Fruit fly (Drosophila melanogaster) whole organism, embryonic: ENCODE data around the gene CG42240.
A peak's percentile ranks its signal among the peaks of the same experiment; 100 is the strongest.

Experiments
- Aef1 ChIP-seq: fragments of 200-800 bp; sonication (Bioruptor generic); IDR thresholded peaks from 3 replicates; pipeline ENCODE4 v1.3.6; 2022; ENCODE audit warnings: missing biosample characterization, missing genetic modification characterization
- Asciz ChIP-seq: fragments of 200-800 bp; sonication (Bioruptor generic); optimal IDR thresholded peaks from 2 replicates; lab custom pipeline; 2017; ENCODE audit warnings: missing biosample characterization, mild to moderate bottlenecking, missing genetic modification characterization, missing genetic modification reagents
- CG10565 ChIP-seq: fragments of 200-800 bp; sonication (Bioruptor generic); optimal IDR thresholded peaks from 3 replicates; lab custom pipeline; 2016; ENCODE audit warnings: missing biosample characterization, mild to moderate bottlenecking, missing genetic modification characterization
- CG11398 ChIP-seq: fragments of 200-800 bp; sonication (Bioruptor generic); optimal IDR thresholded peaks from 2 replicates; lab custom pipeline; 2016; ENCODE audit warnings: missing biosample characterization, missing genetic modification characterization
- CG11723 ChIP-seq: fragments of 200-800 bp; sonication (Bioruptor generic); optimal IDR thresholded peaks from 2 replicates; lab custom pipeline; 2017; ENCODE audit warnings: missing biosample characterization, mild to moderate bottlenecking, missing genetic modification characterization
- CG12219 ChIP-seq: fragments of 200-800 bp; sonication (Bioruptor generic); optimal IDR thresholded peaks from 3 replicates; lab custom pipeline; 2018; ENCODE audit warnings: missing biosample characterization, mild to moderate bottlenecking, missing genetic modification characterization
- CG13775 ChIP-seq: fragments of 200-800 bp; sonication (Bioruptor generic); optimal IDR thresholded peaks from 3 replicates; lab custom pipeline; 2017; ENCODE audit warnings: missing biosample characterization, mild to moderate bottlenecking, missing genetic modification characterization
- CG17829 ChIP-seq: fragments of 200-800 bp; optimal IDR thresholded peaks from 2 replicates; lab custom pipeline; 2019; ENCODE audit warnings: missing biosample characterization, mild to moderate bottlenecking, missing genetic modification characterization, moderate library complexity
- CG1792 ChIP-seq: fragments of 200-800 bp; sonication (Bioruptor generic); optimal IDR thresholded peaks from 2 replicates; lab custom pipeline; 2016; ENCODE audit warnings: missing biosample characterization, missing genetic modification characterization
- CG18011 ChIP-seq: fragments of 200-800 bp; sonication (Bioruptor generic); optimal IDR thresholded peaks from 2 replicates; lab custom pipeline; 2017; ENCODE audit warnings: missing biosample characterization, missing genetic modification characterization, mild to moderate bottlenecking, moderate library complexity, missing genotype
- CG30431 ChIP-seq: fragments of 200-800 bp; sonication (Bioruptor generic); optimal IDR thresholded peaks from 2 replicates; lab custom pipeline; 2017; ENCODE audit warnings: missing biosample characterization, missing genetic modification characterization
- CG3726 ChIP-seq: fragments of 200-800 bp; sonication (Bioruptor generic); IDR thresholded peaks from 3 replicates; pipeline ENCODE4, ENCODE4 v1.3.6; 2022; ENCODE audit warnings: missing biosample characterization, missing genetic modification characterization
- CG42726 ChIP-seq: fragments of 200-800 bp; sonication (Bioruptor generic); IDR thresholded peaks from 2 replicates; pipeline ENCODE4 v1.3.6; 2022; ENCODE audit warnings: missing biosample characterization, missing genetic modification characterization; ENCODE audit not compliant: partially characterized antibody
- CG7839 ChIP-seq: fragments of 200-800 bp; sonication (Bioruptor generic); optimal IDR thresholded peaks from 3 replicates; lab custom pipeline; 2018; ENCODE audit warnings: missing biosample characterization, mild to moderate bottlenecking, missing genetic modification characterization, moderate library complexity
- CG8290 ChIP-seq, 3 experiments: fragments of 200-800 bp; sonication (Bioruptor generic); optimal IDR thresholded peaks; 2 replicates each; lab custom pipeline; 2016 to 2019; ENCODE audit warnings: missing biosample characterization in 3 of 3, missing genetic modification characterization in 3 of 3, mild to moderate bottlenecking in 2 of 3, moderate library complexity in 1 of 3
- CG8478 ChIP-seq: fragments of >200 bp; optimal IDR thresholded peaks from 2 replicates; lab custom pipeline; 2018
- CG9215 ChIP-seq: fragments of 200-800 bp; sonication (Bioruptor generic); IDR thresholded peaks from 2 replicates; pipeline ENCODE4 v1.3.6; 2022; ENCODE audit warnings: missing biosample characterization, missing genetic modification characterization
- CHES-1-like ChIP-seq: fragments of 200-800 bp; sonication (Bioruptor generic); optimal IDR thresholded peaks from 2 replicates; lab custom pipeline; 2016; ENCODE audit warnings: missing biosample characterization, missing genetic modification characterization
- Drgx ChIP-seq: fragments of 200-800 bp; sonication (Bioruptor generic); IDR thresholded peaks from 2 replicates; pipeline ENCODE4 v1.3.6; 2022; ENCODE audit warnings: missing biosample characterization, missing genetic modification characterization
- Ets97D ChIP-seq: fragments of 200-800 bp; sonication (Bioruptor generic); optimal IDR thresholded peaks from 3 replicates; lab custom pipeline; 2016; ENCODE audit warnings: missing biosample characterization, missing genetic modification characterization
- GATAe ChIP-seq: fragments of 200-800 bp; sonication (Bioruptor generic); conservative IDR thresholded peaks from 2 replicates; pipeline ENCODE4 v1.3.6; 2022; ENCODE audit warnings: missing biosample characterization, missing genetic modification characterization
- HmgD ChIP-seq: fragments of 200-800 bp; sonication (Bioruptor generic); optimal IDR thresholded peaks from 3 replicates; lab custom pipeline; 2016; ENCODE audit warnings: missing biosample characterization, missing genetic modification characterization
- MTF-1 ChIP-seq: fragments of 200-800 bp; sonication (Bioruptor generic); optimal IDR thresholded peaks from 2 replicates; lab custom pipeline; 2018; ENCODE audit warnings: missing biosample characterization, mild to moderate bottlenecking, missing genetic modification characterization, borderline replicate concordance
- Myb ChIP-seq: fragments of 200-800 bp; sonication (Bioruptor generic); optimal IDR thresholded peaks from 2 replicates; lab custom pipeline; 2016; ENCODE audit warnings: missing biosample characterization, missing genetic modification characterization
- Nf-YC ChIP-seq: fragments of 200-800 bp; optimal IDR thresholded peaks from 3 replicates; lab custom pipeline; 2019; ENCODE audit warnings: missing biosample characterization, mild to moderate bottlenecking, missing genetic modification characterization, moderate library complexity
- NfI ChIP-seq: fragments of 200-800 bp; sonication (Bioruptor generic); optimal IDR thresholded peaks from 3 replicates; lab custom pipeline; 2018; ENCODE audit warnings: missing biosample characterization, mild to moderate bottlenecking, missing genetic modification characterization, moderate library complexity
- Rx ChIP-seq: fragments of 200-800 bp; sonication (Bioruptor generic); IDR thresholded peaks from 2 replicates; pipeline ENCODE4 v1.3.6; 2022; ENCODE audit warnings: missing biosample characterization, missing genetic modification characterization
- Trl ChIP-seq, 3 experiments: fragments of >200 bp in 2 of 3; fragments of 200-800 bp in 1 of 3; sonication (Bioruptor generic) in 1 of 3; optimal IDR thresholded peaks; 2 replicates in 1 of 3; 3 replicates in 2 of 3; lab custom pipeline; 2016 to 2017; ENCODE audit warnings: missing biosample characterization in 1 of 3, missing genetic modification characterization in 1 of 3
- ash1 ChIP-seq: fragments of 200-800 bp; sonication (Bioruptor generic); optimal IDR thresholded peaks from 2 replicates; lab custom pipeline; 2018; ENCODE audit warnings: missing biosample characterization, mild to moderate bottlenecking, missing genetic modification characterization
- az2 ChIP-seq: fragments of 200-800 bp; sonication (Bioruptor generic); optimal IDR thresholded peaks from 3 replicates; lab custom pipeline; 2016; ENCODE audit warnings: missing biosample characterization, missing genetic modification characterization
- bbx ChIP-seq: fragments of 200-800 bp; sonication (Bioruptor generic); IDR thresholded peaks from 2 replicates; pipeline ENCODE4 v1.3.6; 2022; ENCODE audit warnings: missing biosample characterization, missing genetic modification characterization; ENCODE audit not compliant: partially characterized antibody
- chm ChIP-seq: fragments of 200-800 bp; sonication (Bioruptor generic); IDR thresholded peaks from 2 replicates; pipeline ENCODE4 v1.3.6; 2022; ENCODE audit warnings: missing biosample characterization, missing genetic modification characterization
- corto ChIP-seq: fragments of 200-800 bp; sonication (Bioruptor generic); optimal IDR thresholded peaks from 2 replicates; lab custom pipeline; 2016; ENCODE audit warnings: missing biosample characterization, mild to moderate bottlenecking, missing genetic modification characterization, moderate library complexity
- eyg ChIP-seq: fragments of 200-800 bp; sonication (Bioruptor generic); optimal IDR thresholded peaks from 3 replicates; lab custom pipeline; 2016; ENCODE audit warnings: missing biosample characterization, missing genetic modification characterization
- fru ChIP-seq: fragments of >200 bp; optimal IDR thresholded peaks from 2 replicates; lab custom pipeline; 2017
- insv ChIP-seq, 2 experiments: fragments of 200-800 bp; sonication (Bioruptor generic); optimal IDR thresholded peaks; 3 replicates each; lab custom pipeline; 2016 to 2018; ENCODE audit warnings: missing biosample characterization in 2 of 2, missing genetic modification characterization in 2 of 2
- kay ChIP-seq: fragments of 200-800 bp; sonication (Bioruptor generic); optimal IDR thresholded peaks from 2 replicates; lab custom pipeline; 2016; ENCODE audit warnings: missing biosample characterization, missing genetic modification characterization
- klu ChIP-seq: fragments of 200-800 bp; sonication (Bioruptor generic); IDR thresholded peaks from 2 replicates; pipeline ENCODE4 v1.3.6; 2022; ENCODE audit warnings: missing biosample characterization, missing genetic modification characterization
- nom ChIP-seq: fragments of 200-800 bp; sonication (Bioruptor generic); optimal IDR thresholded peaks from 2 replicates; lab custom pipeline; 2017; ENCODE audit warnings: missing biosample characterization, missing genetic modification characterization, mild to moderate bottlenecking, moderate library complexity, missing genetic modification reagents
- phol ChIP-seq: fragments of 200-800 bp; sonication (Bioruptor generic); optimal IDR thresholded peaks from 3 replicates; lab custom pipeline; 2018; ENCODE audit warnings: missing biosample characterization, mild to moderate bottlenecking, missing genetic modification characterization, moderate library complexity
- sc ChIP-seq, 3 experiments: fragments of >200 bp in 2 of 3; fragments of 200-800 bp in 1 of 3; sonication (Bioruptor generic) in 1 of 3; optimal IDR thresholded peaks; 2 replicates in 2 of 3; 3 replicates in 1 of 3; lab custom pipeline; 2017; ENCODE audit warnings: mild to moderate bottlenecking in 1 of 3, missing biosample characterization in 1 of 3, missing genetic modification characterization in 1 of 3, missing genetic modification reagents in 1 of 3
- sd ChIP-seq: fragments of 200-800 bp; sonication (Bioruptor generic); optimal IDR thresholded peaks from 3 replicates; lab custom pipeline; 2018; ENCODE audit warnings: missing biosample characterization, mild to moderate bottlenecking, missing genetic modification characterization, moderate library complexity
- sr ChIP-seq: fragments of 200-800 bp; sonication (Bioruptor generic); IDR thresholded peaks from 3 replicates; pipeline ENCODE4 v1.3.6; 2022; ENCODE audit warnings: missing biosample characterization, missing genetic modification characterization
- tgo ChIP-seq: fragments of 200-800 bp; sonication (Bioruptor generic); IDR thresholded peaks from 3 replicates; pipeline ENCODE4 v1.3.6; 2022; ENCODE audit warnings: missing biosample characterization, missing genetic modification characterization
- toy ChIP-seq: fragments of 200-800 bp; sonication (Bioruptor generic); IDR thresholded peaks from 2 replicates; pipeline ENCODE4 v1.3.6; 2022; ENCODE audit warnings: missing biosample characterization, missing genetic modification characterization
- tup ChIP-seq: fragments of 200-800 bp; sonication (Bioruptor generic); optimal IDR thresholded peaks from 2 replicates; lab custom pipeline; 2016; ENCODE audit warnings: missing biosample characterization, mild to moderate bottlenecking, missing genetic modification characterization, moderate library complexity
- unc-4 ChIP-seq: fragments of 200-800 bp; sonication (Bioruptor generic); IDR thresholded peaks from 2 replicates; pipeline ENCODE4 v1.3.6; 2022; ENCODE audit warnings: missing biosample characterization, missing genetic modification characterization; ENCODE audit not compliant: partially characterized antibody
- wor ChIP-seq: fragments of 200-800 bp; sonication (Bioruptor generic); IDR thresholded peaks from 2 replicates; pipeline ENCODE4 v1.3.6; 2022; ENCODE audit warnings: missing biosample characterization, missing genetic modification characterization

The CG42240 gene

dm6 chrX:6330369-6330949 lies at the start of gene CG42240 (continued):
- TF ChIP-seq CG9215 (GFP tag; lab: Robert Waterston, UW): peak; percentile 78
- TF ChIP-seq Aef1 (GFP tag; lab: Robert Waterston, UW): peak; percentile 72
- peak; percentile 80 for TF ChIP-seq wor (GFP tag; lab: Robert Waterston, UW)
- peak; percentile 92 for TF ChIP-seq CG17829 (tag; lab: Kevin White, UChicago)
- TF ChIP-seq CG12219 (GFP tag; lab: Kevin White, UChicago): peak; percentile 90
- peak; percentile 88 for TF ChIP-seq CG13775
- TF ChIP-seq GATAe (GFP tag; lab: Robert Waterston, UW): peak; percentile 40; the same call in 1 of the 2 replicates
- TF ChIP-seq CHES-1-like (GFP tag; lab: Kevin White, UChicago): peak; percentile 77
- no peak for TF ChIP-seq HmgD (GFP tag; lab: Kevin White, UChicago)
- no peak for TF ChIP-seq CG8478 (lab: Kevin White, UChicago)
- peak; percentile 95 for TF ChIP-seq phol (tag; lab: Kevin White, UChicago)
- TF ChIP-seq insv (GFP tag; optimal IDR thresholded peaks at IDR 0.05; lab: Kevin White, UChicago): peak in 1 of 2 experiments; percentile 64
- TF ChIP-seq chm (GFP tag; lab: Robert Waterston, UW): 0 out of 2 replicates have a peak, but pooled peaks have one; percentile 24
- TF ChIP-seq Rx (GFP tag; lab: Robert Waterston, UW): peak; percentile 52; the same call in 1 of the 2 replicates
- TF ChIP-seq bbx (GFP tag; lab: Robert Waterston, UW): no peak
- TF ChIP-seq CG30431 (GFP tag; lab: Kevin White, UChicago): peak; percentile 82
- TF ChIP-seq CG42726: no peak
- peak; percentile 88 for TF ChIP-seq NfI (GFP tag; lab: Kevin White, UChicago)
- peak; percentile 86 for TF ChIP-seq kay (GFP tag; lab: Kevin White, UChicago)
- 0 out of 2 replicates have a peak, but pooled peaks have one; percentile 8 for TF ChIP-seq toy
- TF ChIP-seq Nf-YC: peak; percentile 87
- TF ChIP-seq CG7839 (tag; lab: Kevin White, UChicago): peak; percentile 95
- peak; percentile 89 for TF ChIP-seq Drgx (GFP tag; lab: Robert Waterston, UW)
- no peak for TF ChIP-seq fru (lab: Kevin White, UChicago)
- TF ChIP-seq CG10565 (GFP tag; lab: Kevin White, UChicago): peak; percentile 27
- TF ChIP-seq CG8290 (GFP tag; optimal IDR thresholded peaks at IDR 0.05; lab: Kevin White, UChicago): peak; percentile 29
- peak; percentile 72 to 81 for TF ChIP-seq CG8290 (tag; optimal IDR thresholded peaks at IDR 0.05; lab: Kevin White, UChicago)
- TF ChIP-seq MTF-1 (GFP tag; lab: Kevin White, UChicago): peak; percentile 16
- TF ChIP-seq klu (GFP tag; lab: Robert Waterston, UW): peak; percentile 75
- peak; percentile 61 for TF ChIP-seq CG1792 (GFP tag; lab: Kevin White, UChicago)
- 0 out of 3 replicates have a peak, but pooled peaks have one; percentile 7 for TF ChIP-seq sr
- TF ChIP-seq nom (GFP tag; lab: Kevin White, UChicago): peak; percentile 83
- peak; percentile 52 for TF ChIP-seq eyg (GFP tag; lab: Kevin White, UChicago)
- peak; percentile 81 for TF ChIP-seq tgo (GFP tag; lab: Robert Waterston, UW)
- peak; percentile 63 for TF ChIP-seq corto (GFP tag; lab: Kevin White, UChicago)
- TF ChIP-seq sc (optimal IDR thresholded peaks at IDR 0.05; lab: Kevin White, UChicago): no peak
- TF ChIP-seq sc (GFP tag; optimal IDR thresholded peaks at IDR 0.05; lab: Kevin White, UChicago): peak; percentile 92
- TF ChIP-seq Asciz: peak; percentile 92
- peak; percentile 58 to 63 for TF ChIP-seq Trl (optimal IDR thresholded peaks at IDR 0.05; lab: Kevin White, UChicago)
- TF ChIP-seq Trl (GFP tag; optimal IDR thresholded peaks at IDR 0.05; lab: Kevin White, UChicago): peak; percentile 42
- peak; percentile 74 for TF ChIP-seq CG18011 (GFP tag; lab: Kevin White, UChicago)
- peak; percentile 58 for TF ChIP-seq tup (GFP tag; lab: Kevin White, UChicago)
- no peak for TF ChIP-seq unc-4 (GFP tag; lab: Robert Waterston, UW)
- peak; percentile 51 for TF ChIP-seq Ets97D (GFP tag; lab: Kevin White, UChicago)
- TF ChIP-seq CG3726 (GFP tag; lab: Robert Waterston, UW): no peak
- TF ChIP-seq ash1 (GFP tag; lab: Kevin White, UChicago): no peak
- TF ChIP-seq CG11398 (GFP tag; lab: Kevin White, UChicago): peak; percentile 54
- TF ChIP-seq Myb: peak; percentile 41
- TF ChIP-seq sd (tag; lab: Kevin White, UChicago): no peak
- TF ChIP-seq az2 (GFP tag; lab: Kevin White, UChicago): peak; percentile 92
- peak; percentile 88 for TF ChIP-seq CG11723 (GFP tag; lab: Kevin White, UChicago)
